Worm (Caenorhabditis elegans) whole organism, L4 larva: ENCODE data around the gene C17H12.12.

Source experiments
- F44E2.7 ChIP-seq: fragments of 200-800 bp; sonication (Bioruptor generic); IDR thresholded peaks from 2 replicates; pipeline ENCODE4 v2.1.2; 2022; ENCODE audit warnings: missing genetic modification characterization, missing compliant biosample characterization
- F49E8.2 ChIP-seq: sonication (generic microtip); optimal IDR thresholded peaks from 2 replicates; lab custom pipeline; 2016; ENCODE audit warnings: missing compliant biosample characterization, mild to moderate bottlenecking, missing genetic modification characterization, borderline replicate concordance
- T20F7.1 ChIP-seq: fragments of 200-800 bp; sonication (Bioruptor generic); optimal IDR thresholded peaks from 2 replicates; lab custom pipeline; 2018; ENCODE audit warnings: mild to moderate bottlenecking, missing genetic modification characterization, missing compliant biosample characterization
- T26A8.4 ChIP-seq: fragments of 200-800 bp; sonication (Bioruptor generic); IDR thresholded peaks from 2 replicates; pipeline ENCODE4 v1.3.6; 2022; ENCODE audit warnings: missing genetic modification characterization, missing compliant biosample characterization
- Y75B8A.6 ChIP-seq: fragments of 200-800 bp; sonication (Bioruptor generic); IDR thresholded peaks from 2 replicates; pipeline ENCODE4 v1.3.6; 2022; ENCODE audit warnings: missing genetic modification reagents, missing genetic modification characterization, missing compliant biosample characterization
- aha-1 ChIP-seq: fragments of 150-350 bp; peaks from one replicate; lab custom pipeline; 2014; ENCODE audit warnings: missing biosample characterization, missing genetic modification characterization
- ama-1 ChIP-seq: fragments of 150-350 bp; optimal IDR thresholded peaks from 2 replicates; lab custom pipeline; 2014; ENCODE audit warnings: inconsistent platforms, mixed read lengths
- ceh-20 ChIP-seq: fragments of 200-800 bp; sonication (Bioruptor generic); IDR thresholded peaks from 2 replicates; pipeline ENCODE4 v1.3.6; 2022; ENCODE audit warnings: missing genetic modification reagents, missing genetic modification characterization, missing compliant biosample characterization
- daf-16 ChIP-seq, 3 experiments: sonication (generic microtip); optimal IDR thresholded peaks; 2 replicates each; lab custom pipeline; 2016 to 2017; ENCODE audit warnings: missing genetic modification characterization in 3 of 3, missing genetic modification reagents in 3 of 3, mild to moderate bottlenecking in 2 of 3, missing compliant biosample characterization in 2 of 3, missing biosample characterization in 1 of 3, moderate library complexity in 1 of 3
- dmd-6 ChIP-seq: fragments of 200-800 bp; sonication (Bioruptor generic); IDR thresholded peaks from 2 replicates; pipeline ENCODE4 v1.3.6; 2022; ENCODE audit warnings: missing genetic modification reagents, missing genetic modification characterization, missing compliant biosample characterization
- duxl-1 ChIP-seq: sonication (generic microtip); optimal IDR thresholded peaks from 2 replicates; lab custom pipeline; 2016; ENCODE audit warnings: mild to moderate bottlenecking, missing genetic modification characterization, moderate library complexity, missing compliant biosample characterization; ENCODE audit not compliant: poor library complexity
- dve-1 ChIP-seq: sonication (generic microtip); optimal IDR thresholded peaks from 2 replicates; lab custom pipeline; 2017; ENCODE audit warnings: antibody characterized with exemption, mild to moderate bottlenecking, missing genetic modification characterization, missing compliant biosample characterization; ENCODE audit not compliant: insufficient read depth
- egl-43 ChIP-seq: fragments of 200-800 bp; sonication (Bioruptor generic); IDR thresholded peaks from 2 replicates; pipeline ENCODE4 v1.3.6; 2022; ENCODE audit warnings: missing genetic modification reagents, missing genetic modification characterization, missing compliant biosample characterization
- hlh-11 ChIP-seq: fragments of 200-800 bp; sonication (Bioruptor generic); optimal IDR thresholded peaks from 2 replicates; lab custom pipeline; 2018; ENCODE audit warnings: mild to moderate bottlenecking, missing genetic modification characterization, missing compliant biosample characterization
- lin-13 ChIP-seq: fragments of 150-350 bp; optimal IDR thresholded peaks from 2 replicates; lab custom pipeline; 2014; ENCODE audit warnings: missing biosample characterization, missing genetic modification reagents, missing genetic modification characterization
- lin-38 ChIP-seq: fragments of 200-800 bp; sonication (Bioruptor generic); IDR thresholded peaks from 2 replicates; pipeline ENCODE4 v1.3.6; 2022; ENCODE audit warnings: missing genetic modification reagents, missing genetic modification characterization, missing compliant biosample characterization
- madf-5 ChIP-seq, 2 experiments: fragments of 200-800 bp; sonication (Bioruptor generic); IDR thresholded peaks; 2 replicates each; pipeline ENCODE4 v1.3.6; 2022; ENCODE audit warnings: missing compliant biosample characterization in 2 of 2, missing genetic modification characterization in 2 of 2
- mdt-29 ChIP-seq: fragments of 200-800 bp; sonication (Bioruptor generic); IDR thresholded peaks from 2 replicates; pipeline ENCODE4 v1.3.6; 2022; ENCODE audit warnings: missing genetic modification reagents, missing genetic modification characterization, missing compliant biosample characterization
- mxl-3 ChIP-seq: fragments of 200-800 bp; sonication (Bioruptor generic); optimal IDR thresholded peaks from 2 replicates; lab custom pipeline; 2018; ENCODE audit warnings: mild to moderate bottlenecking, missing genetic modification characterization, missing compliant biosample characterization
- nhr-28 ChIP-seq: fragments of 150-350 bp; optimal IDR thresholded peaks from 2 replicates; lab custom pipeline; 2014; ENCODE audit warnings: missing biosample characterization, missing genetic modification characterization
- nhr-48 ChIP-seq: sonication (generic microtip); optimal IDR thresholded peaks from 2 replicates; lab custom pipeline; 2016; ENCODE audit warnings: mild to moderate bottlenecking, missing genetic modification characterization, missing compliant biosample characterization
- nhr-6 ChIP-seq: fragments of 150-350 bp; optimal IDR thresholded peaks from 2 replicates; lab custom pipeline; 2014; ENCODE audit warnings: missing biosample characterization, missing genetic modification characterization
- nhr-77 ChIP-seq: fragments of 150-350 bp; optimal IDR thresholded peaks from 2 replicates; lab custom pipeline; 2014; ENCODE audit warnings: missing biosample characterization, missing genetic modification characterization
- php-3 ChIP-seq: fragments of 200-800 bp; sonication (Bioruptor generic); IDR thresholded peaks from 2 replicates; pipeline ENCODE4 v1.3.6; 2022; ENCODE audit warnings: missing genetic modification reagents, missing genetic modification characterization, missing compliant biosample characterization
- pqm-1 ChIP-seq: sonication (generic microtip); optimal IDR thresholded peaks from 2 replicates; lab custom pipeline; 2017; ENCODE audit warnings: missing biosample characterization, missing genetic modification characterization
- set-16 ChIP-seq: fragments of 200-800 bp; sonication (Bioruptor generic); IDR thresholded peaks from 2 replicates; pipeline ENCODE4 v1.3.6; 2022; ENCODE audit warnings: missing genetic modification reagents, missing genetic modification characterization, missing compliant biosample characterization
- snpc-1.2 ChIP-seq: fragments of 200-800 bp; sonication (Bioruptor generic); IDR thresholded peaks from 2 replicates; pipeline ENCODE4 v1.3.6; 2022; ENCODE audit warnings: missing genetic modification reagents, missing genetic modification characterization, missing compliant biosample characterization
- spr-1 ChIP-seq: sonication (generic microtip); optimal IDR thresholded peaks from 2 replicates; lab custom pipeline; 2016; ENCODE audit warnings: mild to moderate bottlenecking, missing genetic modification characterization, missing compliant biosample characterization
- tra-1 ChIP-seq: fragments of 200-800 bp; sonication (Bioruptor generic); IDR thresholded peaks from 2 replicates; pipeline ENCODE4 v1.3.6; 2022; ENCODE audit warnings: missing genetic modification reagents, missing genetic modification characterization, missing compliant biosample characterization
- unc-62 ChIP-seq, 3 experiments: fragments of 150-350 bp in 1 of 3; sonication (generic microtip); optimal IDR thresholded peaks in 2 of 3; peaks in 1 of 3; 1 replicate in 1 of 3; 2 replicates in 2 of 3; lab custom pipeline; 2014 to 2017; ENCODE audit warnings: missing biosample characterization in 3 of 3, missing genetic modification characterization in 3 of 3, missing genetic modification reagents in 3 of 3, missing genotype in 1 of 3
- vab-7 ChIP-seq: fragments of 200-800 bp; sonication (Bioruptor generic); IDR thresholded peaks from 2 replicates; pipeline ENCODE4 v1.3.6; 2022; ENCODE audit warnings: missing genetic modification reagents, missing genetic modification characterization, missing compliant biosample characterization

Gene C17H12.12

DNA sequence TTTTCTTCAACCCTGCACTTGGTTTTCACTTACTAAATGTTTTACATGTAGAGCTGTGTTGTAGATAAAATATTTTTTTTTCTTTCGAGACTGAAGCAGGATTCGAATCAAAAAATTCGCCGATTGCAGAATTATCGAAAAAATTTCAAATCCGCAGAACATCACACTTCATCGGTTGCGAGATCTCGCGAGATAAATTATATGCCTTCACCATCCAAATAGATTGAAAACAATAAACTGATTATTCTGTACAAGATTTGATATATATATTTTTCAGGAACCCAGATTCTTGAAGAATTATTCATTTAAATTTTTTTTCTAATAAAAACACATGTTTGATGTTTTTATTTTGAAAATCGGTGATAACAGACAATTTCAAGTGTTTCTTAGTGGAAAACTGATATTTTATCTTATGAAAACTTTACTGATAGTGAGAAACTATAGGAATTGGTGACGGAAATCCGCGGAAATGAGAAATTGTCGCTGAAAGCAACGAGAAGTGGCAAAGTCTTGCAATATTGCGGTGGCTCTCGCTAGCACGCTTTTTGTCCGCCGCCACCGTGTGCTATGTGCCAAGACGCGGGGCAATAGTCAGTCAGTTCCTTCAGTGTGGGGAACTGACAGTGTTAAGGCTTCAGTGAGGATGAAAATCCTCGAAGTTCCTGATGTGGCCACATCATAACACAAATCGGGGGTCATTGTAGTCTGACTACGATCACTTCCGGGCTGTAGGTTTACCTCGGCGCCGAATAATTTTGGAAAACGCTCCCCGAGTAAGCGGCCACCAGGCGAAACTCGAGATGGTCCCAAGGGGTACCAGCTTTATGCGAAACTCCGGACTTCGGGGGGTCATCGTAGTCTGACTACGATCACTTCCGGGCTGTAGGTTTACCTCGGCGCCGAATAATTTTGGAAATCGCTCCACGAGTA lies 3.1 kb upstream of the C17H12.12 start (continued):
- TF ChIP-seq tra-1: 0 out of 2 replicates have a peak, but pooled peaks have one; percentile 26
- no peak for TF ChIP-seq hlh-11 (tag; lab: Kevin White, UChicago)
- TF ChIP-seq F44E2.7 (GFP tag; lab: Robert Waterston, UW): 0 out of 2 replicates have a peak, but pooled peaks have one; percentile 56
- 0 out of 2 replicates have a peak, but pooled peaks have one; percentile 21 for TF ChIP-seq vab-7 (GFP tag; lab: Robert Waterston, UW)
- peak; percentile 54 for TF ChIP-seq T20F7.1 (GFP tag; lab: Kevin White, UChicago)
- TF ChIP-seq ama-1: peak; percentile 28
- TF ChIP-seq dmd-6: 0 out of 2 replicates have a peak, but pooled peaks have one; percentile 7
- peak; percentile 22 for TF ChIP-seq lin-13 (GFP tag; lab: Kevin White, UChicago)
- TF ChIP-seq, all 104 proteins: peak for 31

DNA sequence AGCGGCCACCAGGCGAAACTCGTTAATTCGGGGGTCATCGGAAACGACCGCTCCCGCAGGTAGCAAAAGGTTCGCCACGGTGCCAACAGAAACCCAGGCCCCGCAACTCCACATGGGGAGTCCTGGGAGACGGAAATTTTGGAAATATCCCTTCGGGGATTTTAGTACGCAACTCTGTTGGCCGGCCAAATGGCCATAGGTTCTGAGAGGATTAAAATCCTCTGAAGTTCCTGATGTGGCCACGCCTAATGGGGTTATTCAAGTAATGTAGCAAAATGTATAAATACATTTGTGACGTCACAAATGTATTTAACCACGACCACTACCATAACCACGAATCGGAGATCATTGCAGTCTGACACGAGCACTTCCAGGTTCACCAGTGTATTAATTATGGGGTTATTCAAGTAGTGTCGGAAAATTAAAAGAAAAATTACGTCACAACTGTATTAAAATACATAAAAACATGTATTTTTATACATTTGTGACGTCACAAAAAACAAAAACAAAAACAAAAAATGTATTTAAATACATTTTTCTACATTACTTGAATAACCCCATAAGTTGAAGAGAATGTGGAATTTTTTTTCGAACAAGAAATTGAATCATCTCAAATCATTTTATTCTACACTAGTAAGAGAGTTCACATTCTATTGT lies 2.3 kb upstream of the C17H12.12 start:
- TF ChIP-seq T26A8.4 (GFP tag; lab: Robert Waterston, UW) (peak; percentile 17; the same call in 1 of the 2 replicates), daf-16 (GFP tag; optimal IDR thresholded peaks at IDR 0.05; lab: Kevin White, UChicago) (no peak), daf-16 (tag; optimal IDR thresholded peaks at IDR 0.05; lab: Kevin White, UChicago) (peak; percentile 3), unc-62 (GFP tag; optimal IDR thresholded peaks at IDR 0.05 in 1 of 2; lab: Kevin White, UChicago) (peak in 1 of 2 experiments; percentile 70), unc-62 (tag; optimal IDR thresholded peaks at IDR 0.05; lab: Kevin White, UChicago) (no peak), snpc-1.2 (peak; percentile 91), F49E8.2 (tag; lab: Kevin White, UChicago) (peak; percentile 82), dve-1 (tag; lab: Kevin White, UChicago) (no peak), lin-38 (GFP tag; lab: Robert Waterston, UW) (peak; percentile 35; the same call in 1 of the 2 replicates), duxl-1 (peak; percentile 21), spr-1 (no peak), madf-5 (GFP tag; IDR thresholded peaks at IDR 0.05; lab: Robert Waterston, UW) (no peak), Y75B8A.6 (GFP tag; lab: Robert Waterston, UW) (no peak)

DNA sequence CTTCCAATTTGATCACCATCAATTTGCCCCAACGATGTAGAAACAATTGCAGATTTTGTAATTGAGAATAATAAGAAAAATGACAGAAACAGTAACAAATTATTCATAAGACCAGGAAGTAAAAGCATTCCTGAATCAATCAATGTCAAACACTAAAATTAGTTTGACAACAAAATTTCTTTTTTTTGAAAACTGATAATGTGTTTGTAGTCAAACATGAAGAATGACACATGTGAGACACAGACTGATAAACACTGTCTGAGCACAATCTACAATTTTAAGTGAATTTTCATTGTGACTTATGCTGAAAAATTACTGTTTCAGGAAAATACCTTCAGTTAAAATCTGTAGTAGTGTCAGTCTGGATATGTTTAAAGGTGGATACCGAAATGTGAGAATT lies 6.4 kb downstream of the C17H12.12 start, which contains the start of the genes cest-4 and C17H12.11:
cest-4 (minus strand) TSS at position 206 of the 400 bp plus-strand sequence.
C17H12.11 (plus strand) TSS at position 256 of the 400 bp plus-strand sequence.
- TF ChIP-seq nhr-28 (tag; lab: Kevin White, UChicago): peak; percentile 98
- peak; percentile 7 for TF ChIP-seq nhr-6
- no peak for TF ChIP-seq egl-43
- peak; percentile 91 for TF ChIP-seq dmd-6
- TF ChIP-seq T20F7.1 (GFP tag; lab: Kevin White, UChicago): no peak
- peak; percentile 71 for TF ChIP-seq nhr-77 (tag; lab: Kevin White, UChicago)
- peak; percentile 91 for TF ChIP-seq php-3 (GFP tag; lab: Robert Waterston, UW)
- TF ChIP-seq nhr-48 (tag; lab: Kevin White, UChicago): peak; percentile 9
- no peak for TF ChIP-seq mdt-29 (GFP tag; lab: Robert Waterston, UW)
- TF ChIP-seq F49E8.2 (tag; lab: Kevin White, UChicago): no peak
- peak; percentile 79 for TF ChIP-seq dve-1 (tag; lab: Kevin White, UChicago)
- TF ChIP-seq daf-16 (GFP tag; optimal IDR thresholded peaks at IDR 0.05; lab: Kevin White, UChicago): no peak
- peak; percentile 93 for TF ChIP-seq daf-16 (tag; optimal IDR thresholded peaks at IDR 0.05; lab: Kevin White, UChicago)
- peak; percentile 24 for TF ChIP-seq mxl-3 (GFP tag; lab: Kevin White, UChicago)
- TF ChIP-seq aha-1: peak; percentile 56
- peak; percentile 73 for TF ChIP-seq hlh-11 (tag; lab: Kevin White, UChicago)
- peak; percentile 43; the same call in 1 of the 2 replicates for TF ChIP-seq ceh-20
- peak; percentile 88 for TF ChIP-seq pqm-1 (tag; lab: Kevin White, UChicago)
- no peak for TF ChIP-seq set-16 (GFP tag; lab: Robert Waterston, UW)
